Worm (Caenorhabditis elegans) whole organism, L3 larva: Measurements from ENCODE around the gene C44B12.6.

Source experiments
- nhr-11 ChIP-seq: fragments of 150-350 bp; optimal IDR thresholded peaks from 2 replicates; lab custom pipeline; 2014; ENCODE audit warnings: missing biosample characterization, missing genetic modification characterization
- nhr-77 ChIP-seq: fragments of 150-350 bp; optimal IDR thresholded peaks from 2 replicates; lab custom pipeline; 2014; ENCODE audit warnings: missing biosample characterization, missing genetic modification characterization
- sea-2 ChIP-seq: fragments of 150-350 bp; sonication (generic microtip); optimal IDR thresholded peaks from 4 replicates; lab custom pipeline; 2014; ENCODE audit warnings: missing biosample characterization, missing genetic modification reagents, missing genetic modification characterization
- unc-39 ChIP-seq: sonication (generic microtip); optimal IDR thresholded peaks from 4 replicates; lab custom pipeline; 2017; ENCODE audit warnings: missing biosample characterization, missing genetic modification characterization
- unc-62 ChIP-seq: fragments of 150-350 bp; sonication (generic microtip); optimal IDR thresholded peaks from 4 replicates; lab custom pipeline; 2014; ENCODE audit warnings: missing biosample characterization, missing genetic modification reagents, missing genetic modification characterization
- ztf-4 ChIP-seq: fragments of 150-350 bp; optimal IDR thresholded peaks from 2 replicates; lab custom pipeline; 2014; ENCODE audit warnings: missing biosample characterization, missing genetic modification characterization

- TF ChIP-seq ztf-4 (tag; lab: Kevin White, UChicago): no peak
- no peak for TF ChIP-seq nhr-77 (tag; lab: Kevin White, UChicago)
- no peak for TF ChIP-seq unc-39 (tag; lab: Kevin White, UChicago)
- TF ChIP-seq nhr-11 (tag; lab: Kevin White, UChicago): no peak
- TF ChIP-seq sea-2 (GFP tag; lab: Kevin White, UChicago): no peak
- no peak for TF ChIP-seq unc-62 (GFP tag; lab: Kevin White, UChicago)
These were observed 8.7 kb downstream of the C44B12.6 start for ce11 chrIV:1127852-1128251.
